Worm (Caenorhabditis elegans) whole organism, L4 larva: Measurements from ENCODE around the gene moe-3.

ENCODE experiments used
- F10B5.3 ChIP-seq: sonication (generic microtip); optimal IDR thresholded peaks from 2 replicates; lab custom pipeline; 2016; ENCODE audit warnings: mild to moderate bottlenecking, missing genetic modification characterization, missing compliant biosample characterization
- F37D6.2 ChIP-seq: sonication (generic microtip); optimal IDR thresholded peaks from 2 replicates; lab custom pipeline; 2016; ENCODE audit warnings: mild to moderate bottlenecking, missing genetic modification characterization, missing compliant biosample characterization
- F49E8.2 ChIP-seq: sonication (generic microtip); optimal IDR thresholded peaks from 2 replicates; lab custom pipeline; 2016; ENCODE audit warnings: missing compliant biosample characterization, mild to moderate bottlenecking, missing genetic modification characterization, borderline replicate concordance
- T26A8.4 ChIP-seq: fragments of 200-800 bp; sonication (Bioruptor generic); IDR thresholded peaks from 2 replicates; pipeline ENCODE4 v1.3.6; 2022; ENCODE audit warnings: missing genetic modification characterization, missing compliant biosample characterization
- Y105C5A.15 ChIP-seq: fragments of 200-800 bp; sonication (Bioruptor generic); IDR thresholded peaks from 2 replicates; pipeline ENCODE4 v1.3.6; 2022; ENCODE audit warnings: missing genetic modification characterization, missing compliant biosample characterization
- Y48G9A.11 ChIP-seq: fragments of 200-800 bp; sonication (Bioruptor generic); IDR thresholded peaks from 2 replicates; pipeline ENCODE4 v1.3.6; 2022; ENCODE audit warnings: missing genetic modification reagents, missing genetic modification characterization, missing compliant biosample characterization
- Y5F2A.4 ChIP-seq: fragments of 200-800 bp; sonication (Bioruptor generic); optimal IDR thresholded peaks from 2 replicates; lab custom pipeline; 2018; ENCODE audit warnings: mild to moderate bottlenecking, missing genetic modification characterization, missing compliant biosample characterization
- ZK337.2 ChIP-seq: fragments of 200-800 bp; sonication (Bioruptor generic); IDR thresholded peaks from 2 replicates; pipeline ENCODE4 v1.3.6; 2022; ENCODE audit warnings: missing genetic modification reagents, missing genetic modification characterization, missing compliant biosample characterization
- arid-1 ChIP-seq: fragments of 200-800 bp; sonication (Bioruptor generic); conservative IDR thresholded peaks from 2 replicates; pipeline ENCODE4 v1.3.6; 2022; ENCODE audit warnings: missing genetic modification reagents, missing genetic modification characterization, missing compliant biosample characterization
- ceh-20 ChIP-seq: fragments of 200-800 bp; sonication (Bioruptor generic); IDR thresholded peaks from 2 replicates; pipeline ENCODE4 v1.3.6; 2022; ENCODE audit warnings: missing genetic modification reagents, missing genetic modification characterization, missing compliant biosample characterization
- ceh-44 ChIP-seq: fragments of 200-800 bp; sonication (Bioruptor generic); IDR thresholded peaks from 2 replicates; pipeline ENCODE4 v1.3.6; 2022; ENCODE audit warnings: missing genetic modification reagents, missing genetic modification characterization, missing compliant biosample characterization
- ces-1 ChIP-seq: fragments of 150-350 bp; sonication (generic microtip); optimal IDR thresholded peaks from 4 replicates; lab custom pipeline; 2014; ENCODE audit warnings: missing biosample characterization, missing genetic modification reagents, missing genetic modification characterization
- daf-16 ChIP-seq, 3 experiments: sonication (generic microtip); optimal IDR thresholded peaks; 2 replicates each; lab custom pipeline; 2016 to 2017; ENCODE audit warnings: missing genetic modification characterization in 3 of 3, missing genetic modification reagents in 3 of 3, mild to moderate bottlenecking in 2 of 3, missing compliant biosample characterization in 2 of 3, missing biosample characterization in 1 of 3, moderate library complexity in 1 of 3
- dmd-6 ChIP-seq: fragments of 200-800 bp; sonication (Bioruptor generic); IDR thresholded peaks from 2 replicates; pipeline ENCODE4 v1.3.6; 2022; ENCODE audit warnings: missing genetic modification reagents, missing genetic modification characterization, missing compliant biosample characterization
- dmd-8 ChIP-seq: fragments of 200-800 bp; sonication (Bioruptor generic); IDR thresholded peaks from 2 replicates; pipeline ENCODE4 v1.3.6; 2022; ENCODE audit warnings: missing genetic modification characterization, missing compliant biosample characterization
- dmd-9 ChIP-seq: fragments of 200-800 bp; sonication (Bioruptor generic); IDR thresholded peaks from 2 replicates; pipeline ENCODE4 v1.3.6; 2022; ENCODE audit warnings: missing genetic modification reagents, missing genetic modification characterization, missing compliant biosample characterization
- dpl-1 ChIP-seq: fragments of 150-350 bp; optimal IDR thresholded peaks from 2 replicates; lab custom pipeline; 2014; ENCODE audit warnings: missing biosample characterization, missing genetic modification reagents, missing genetic modification characterization
- duxl-1 ChIP-seq: sonication (generic microtip); optimal IDR thresholded peaks from 2 replicates; lab custom pipeline; 2016; ENCODE audit warnings: mild to moderate bottlenecking, missing genetic modification characterization, moderate library complexity, missing compliant biosample characterization; ENCODE audit not compliant: poor library complexity
- fkh-10 ChIP-seq: fragments of 150-350 bp; optimal IDR thresholded peaks from 2 replicates; lab custom pipeline; 2014; ENCODE audit warnings: missing biosample characterization, missing genetic modification reagents, missing genetic modification characterization
- hif-1 ChIP-seq, 2 experiments: sonication (generic microtip); optimal IDR thresholded peaks; 2 replicates each; lab custom pipeline; 2016 to 2017; ENCODE audit warnings: missing compliant biosample characterization in 2 of 2, missing genetic modification characterization in 2 of 2, missing genetic modification reagents in 2 of 2, missing genotype in 2 of 2, mild to moderate bottlenecking in 1 of 2
- hlh-30 ChIP-seq: sonication (generic microtip); optimal IDR thresholded peaks from 2 replicates; lab custom pipeline; 2017; ENCODE audit warnings: antibody characterized with exemption, mild to moderate bottlenecking, missing genetic modification characterization, missing compliant biosample characterization; ENCODE audit not compliant: insufficient read depth
- hmg-1.1 ChIP-seq: fragments of 200-800 bp; sonication (Bioruptor generic); IDR thresholded peaks from 2 replicates; pipeline ENCODE4 v1.3.6; 2022; ENCODE audit warnings: missing genetic modification reagents, missing genetic modification characterization, missing compliant biosample characterization
- lin-13 ChIP-seq: fragments of 150-350 bp; optimal IDR thresholded peaks from 2 replicates; lab custom pipeline; 2014; ENCODE audit warnings: missing biosample characterization, missing genetic modification reagents, missing genetic modification characterization
- lin-15B ChIP-seq: fragments of 150-350 bp; sonication (generic microtip); optimal IDR thresholded peaks from 3 replicates; lab custom pipeline; 2014; ENCODE audit warnings: missing biosample characterization, missing genetic modification characterization
- lin-38 ChIP-seq: fragments of 200-800 bp; sonication (Bioruptor generic); IDR thresholded peaks from 2 replicates; pipeline ENCODE4 v1.3.6; 2022; ENCODE audit warnings: missing genetic modification reagents, missing genetic modification characterization, missing compliant biosample characterization
- lsy-2 ChIP-seq, 2 experiments: fragments of 150-350 bp in 1 of 2; sonication (generic microtip) in 1 of 2; optimal IDR thresholded peaks; 2 replicates each; lab custom pipeline; 2014 to 2017; ENCODE audit warnings: missing biosample characterization in 2 of 2, missing genetic modification characterization in 2 of 2
- madf-5 ChIP-seq, 2 experiments: fragments of 200-800 bp; sonication (Bioruptor generic); IDR thresholded peaks; 2 replicates each; pipeline ENCODE4 v1.3.6; 2022; ENCODE audit warnings: missing compliant biosample characterization in 2 of 2, missing genetic modification characterization in 2 of 2
- mep-1 ChIP-seq: fragments of 150-350 bp; sonication (generic microtip); optimal IDR thresholded peaks from 3 replicates; lab custom pipeline; 2014; ENCODE audit warnings: missing biosample characterization, missing genetic modification characterization
- mes-2 ChIP-seq: sonication (generic microtip); optimal IDR thresholded peaks from 2 replicates; lab custom pipeline; 2016; ENCODE audit warnings: missing genotype, mild to moderate bottlenecking, missing genetic modification characterization, missing compliant biosample characterization; ENCODE audit not compliant: poor library complexity, severe bottlenecking
- nhr-10 ChIP-seq: fragments of 150-350 bp; optimal IDR thresholded peaks from 2 replicates; lab custom pipeline; 2014; ENCODE audit warnings: missing biosample characterization, missing genetic modification characterization
- nhr-102 ChIP-seq: sonication (generic microtip); optimal IDR thresholded peaks from 2 replicates; lab custom pipeline; 2016; ENCODE audit warnings: mild to moderate bottlenecking, missing genetic modification characterization, moderate library complexity, missing compliant biosample characterization
- nhr-11 ChIP-seq: fragments of 150-350 bp; optimal IDR thresholded peaks from 2 replicates; lab custom pipeline; 2014; ENCODE audit warnings: missing biosample characterization, missing genetic modification characterization
- nhr-25 ChIP-seq: sonication (generic microtip); optimal IDR thresholded peaks from 2 replicates; lab custom pipeline; 2017; ENCODE audit warnings: missing genetic modification characterization, mild to moderate bottlenecking, missing compliant biosample characterization, antibody characterized with exemption, moderate library complexity, borderline replicate concordance; ENCODE audit not compliant: insufficient read depth
- pqm-1 ChIP-seq: sonication (generic microtip); optimal IDR thresholded peaks from 2 replicates; lab custom pipeline; 2017; ENCODE audit warnings: missing biosample characterization, missing genetic modification characterization
- rbr-2 ChIP-seq: sonication (generic microtip); optimal IDR thresholded peaks from 2 replicates; lab custom pipeline; 2016; ENCODE audit warnings: missing genotype, missing genetic modification characterization, missing compliant biosample characterization
- skn-1 ChIP-seq: fragments of 150-350 bp; optimal IDR thresholded peaks from 2 replicates; lab custom pipeline; 2014; ENCODE audit warnings: missing biosample characterization, missing genetic modification characterization
- unc-130 ChIP-seq: sonication (generic microtip); optimal IDR thresholded peaks from 2 replicates; lab custom pipeline; 2016; ENCODE audit warnings: missing genetic modification reagents, missing genetic modification characterization, missing compliant biosample characterization
- vab-7 ChIP-seq: fragments of 200-800 bp; sonication (Bioruptor generic); IDR thresholded peaks from 2 replicates; pipeline ENCODE4 v1.3.6; 2022; ENCODE audit warnings: missing genetic modification reagents, missing genetic modification characterization, missing compliant biosample characterization
- zag-1 ChIP-seq: fragments of 150-350 bp; optimal IDR thresholded peaks from 2 replicates; lab custom pipeline; 2014; ENCODE audit warnings: missing biosample characterization, missing genetic modification characterization
- zfp-2 ChIP-seq: sonication (generic microtip); optimal IDR thresholded peaks from 2 replicates; lab custom pipeline; 2016; ENCODE audit warnings: mild to moderate bottlenecking, missing genetic modification characterization, missing compliant biosample characterization

moe-3 gene

DNA sequence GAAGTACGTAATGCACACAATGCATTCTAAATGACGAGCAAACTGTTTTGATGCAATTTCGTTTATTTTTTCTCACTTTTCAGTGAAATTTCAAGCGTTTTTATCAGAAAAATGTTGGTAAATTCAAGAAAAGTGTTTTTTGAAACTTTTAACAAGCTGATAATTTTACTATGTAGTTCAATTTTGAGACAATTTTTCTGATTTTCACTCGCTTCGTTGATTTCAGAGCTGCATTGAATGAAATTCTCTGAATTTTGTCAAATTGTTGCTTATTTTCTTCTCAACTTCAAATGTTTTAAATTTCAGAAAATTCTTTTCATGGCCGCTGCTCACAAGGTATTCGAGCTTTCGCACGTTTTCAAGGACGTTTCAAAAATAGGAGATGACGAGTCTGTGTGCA lies 42.8 kb downstream of the moe-3 start, which contains the start of gene bath-45:
Gene bath-45, plus strand, starts transcription at position 301 of the 400 bp plus-strand sequence.
- TF ChIP-seq madf-5 (GFP tag; IDR thresholded peaks at IDR 0.05; lab: Robert Waterston, UW) (no peak), zag-1 (no peak), hmg-1.1 (GFP tag; lab: Robert Waterston, UW) (no peak), dmd-8 (no peak), unc-130 (GFP tag; lab: Kevin White, UChicago) (no peak), nhr-25 (tag; lab: Kevin White, UChicago) (no peak), F10B5.3 (tag; lab: Kevin White, UChicago) (no peak), nhr-10 (tag; lab: Kevin White, UChicago) (no peak), lin-15B (tag; lab: Kevin White, UChicago) (no peak), ceh-20 (GFP tag; lab: Robert Waterston, UW) (no peak), nhr-11 (tag; lab: Kevin White, UChicago) (no peak), T26A8.4 (no peak), lin-13 (GFP tag; lab: Kevin White, UChicago) (no peak), Y105C5A.15 (GFP tag; lab: Robert Waterston, UW) (no peak), ces-1 (GFP tag; lab: Kevin White, UChicago) (no peak), ceh-44 (GFP tag; lab: Robert Waterston, UW) (no peak), zfp-2 (tag; lab: Kevin White, UChicago) (no peak)
- TF ChIP-seq, all 104 proteins: peak for 0

DNA sequence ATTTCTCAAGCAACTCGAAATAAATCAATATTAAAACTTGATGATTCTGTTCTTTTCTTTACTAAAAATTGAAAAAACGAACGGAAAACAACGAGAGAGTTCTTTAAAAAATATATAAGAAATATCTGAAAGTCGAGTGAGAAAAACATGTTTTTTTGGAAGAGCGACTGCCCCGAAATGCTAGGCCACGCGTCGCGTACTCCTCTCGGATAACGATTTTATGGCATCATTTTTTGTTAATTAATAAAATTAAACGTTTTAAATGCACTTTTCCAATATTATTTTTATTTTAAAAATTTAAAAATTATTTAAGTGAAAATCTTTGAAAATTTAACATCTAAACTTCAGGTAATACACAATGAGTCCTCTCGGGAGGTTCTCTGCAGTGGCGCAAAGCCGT lies 48.4 kb downstream of the moe-3 start, which contains the start of gene gfm-1:
Gene gfm-1, plus strand, starts transcription at position 349 of the 400 bp plus-strand sequence.
- TF ChIP-seq hif-1 (tag; optimal IDR thresholded peaks at IDR 0.05; lab: Kevin White, UChicago): peak in 1 of 2 experiments; percentile 82
- peak; percentile 54 for TF ChIP-seq Y48G9A.11 (GFP tag; lab: Robert Waterston, UW)
- TF ChIP-seq duxl-1: peak; percentile 63
- peak; percentile 49 for TF ChIP-seq nhr-102 (tag; lab: Kevin White, UChicago)
- TF ChIP-seq lsy-2 (tag; optimal IDR thresholded peaks at IDR 0.05; lab: Kevin White, UChicago): peak in 1 of 2 experiments; percentile 78
- TF ChIP-seq hlh-30 (tag; lab: Kevin White, UChicago): no peak
- TF ChIP-seq ZK337.2 (GFP tag; lab: Robert Waterston, UW): peak; percentile 76; the same call in 1 of the 2 replicates
- peak; percentile 8 for TF ChIP-seq F37D6.2 (tag; lab: Kevin White, UChicago)
- peak; percentile 54 for TF ChIP-seq mep-1 (tag; lab: Kevin White, UChicago)
- peak; percentile 8 for TF ChIP-seq lin-15B (tag; lab: Kevin White, UChicago)
- peak; percentile 43 for TF ChIP-seq rbr-2
- TF ChIP-seq dmd-9 (GFP tag; lab: Robert Waterston, UW): peak; percentile 85
- peak; percentile 29 for TF ChIP-seq F49E8.2
- TF ChIP-seq skn-1 (tag; lab: Kevin White, UChicago): no peak
- TF ChIP-seq dpl-1 (GFP tag; lab: Kevin White, UChicago): peak; percentile 76
- peak; percentile 62 for TF ChIP-seq dmd-6 (GFP tag; lab: Robert Waterston, UW)
- TF ChIP-seq Y5F2A.4 (GFP tag; lab: Kevin White, UChicago): no peak
- TF ChIP-seq arid-1 (GFP tag; lab: Robert Waterston, UW): no peak
- no peak for TF ChIP-seq F10B5.3 (tag; lab: Kevin White, UChicago)
- peak; percentile 72 for TF ChIP-seq lin-38 (GFP tag; lab: Robert Waterston, UW)
- TF ChIP-seq daf-16 (GFP tag; optimal IDR thresholded peaks at IDR 0.05; lab: Kevin White, UChicago): peak; percentile 22 to 60
- TF ChIP-seq daf-16 (tag; optimal IDR thresholded peaks at IDR 0.05; lab: Kevin White, UChicago): peak; percentile 68
- TF ChIP-seq unc-130 (GFP tag; lab: Kevin White, UChicago): peak; percentile 81
- peak; percentile 99 for TF ChIP-seq mes-2 (tag; lab: Kevin White, UChicago)
- peak; percentile 2 for TF ChIP-seq fkh-10 (GFP tag; lab: Kevin White, UChicago)
- TF ChIP-seq pqm-1 (tag; lab: Kevin White, UChicago): no peak
- no peak for TF ChIP-seq vab-7 (GFP tag; lab: Robert Waterston, UW)
